Worm (Caenorhabditis elegans) whole organism, L4 larva: ENCODE data around the gene srx-92.
A peak's percentile ranks its signal among the peaks of the same experiment; 100 is the strongest.

Experiments
- F10B5.3 ChIP-seq: sonication (generic microtip); optimal IDR thresholded peaks from 2 replicates; lab custom pipeline; 2016; ENCODE audit warnings: mild to moderate bottlenecking, missing genetic modification characterization, missing compliant biosample characterization
- T20F7.1 ChIP-seq: fragments of 200-800 bp; sonication (Bioruptor generic); optimal IDR thresholded peaks from 2 replicates; lab custom pipeline; 2018; ENCODE audit warnings: mild to moderate bottlenecking, missing genetic modification characterization, missing compliant biosample characterization
- T26A8.4 ChIP-seq: fragments of 200-800 bp; sonication (Bioruptor generic); IDR thresholded peaks from 2 replicates; pipeline ENCODE4 v1.3.6; 2022; ENCODE audit warnings: missing genetic modification characterization, missing compliant biosample characterization
- Y48G9A.11 ChIP-seq: fragments of 200-800 bp; sonication (Bioruptor generic); IDR thresholded peaks from 2 replicates; pipeline ENCODE4 v1.3.6; 2022; ENCODE audit warnings: missing genetic modification reagents, missing genetic modification characterization, missing compliant biosample characterization
- Y5F2A.4 ChIP-seq: fragments of 200-800 bp; sonication (Bioruptor generic); optimal IDR thresholded peaks from 2 replicates; lab custom pipeline; 2018; ENCODE audit warnings: mild to moderate bottlenecking, missing genetic modification characterization, missing compliant biosample characterization
- ceh-20 ChIP-seq: fragments of 200-800 bp; sonication (Bioruptor generic); IDR thresholded peaks from 2 replicates; pipeline ENCODE4 v1.3.6; 2022; ENCODE audit warnings: missing genetic modification reagents, missing genetic modification characterization, missing compliant biosample characterization
- ceh-82 ChIP-seq: sonication (generic microtip); optimal IDR thresholded peaks from 2 replicates; lab custom pipeline; 2017; ENCODE audit warnings: missing biosample characterization, missing genetic modification characterization
- ces-1 ChIP-seq: fragments of 150-350 bp; sonication (generic microtip); optimal IDR thresholded peaks from 4 replicates; lab custom pipeline; 2014; ENCODE audit warnings: missing biosample characterization, missing genetic modification reagents, missing genetic modification characterization
- daf-12 ChIP-seq: fragments of 150-350 bp; optimal IDR thresholded peaks from 2 replicates; lab custom pipeline; 2014; ENCODE audit warnings: missing biosample characterization, missing genetic modification reagents, missing genetic modification characterization
- daf-19 ChIP-seq: fragments of 200-800 bp; sonication (Bioruptor generic); conservative IDR thresholded peaks from 2 replicates; pipeline ENCODE4 v1.3.6; 2022; ENCODE audit warnings: missing genetic modification characterization, missing compliant biosample characterization
- daf-8 ChIP-seq: fragments of 200-800 bp; sonication (Bioruptor generic); IDR thresholded peaks from 2 replicates; pipeline ENCODE4 v1.3.6; 2022; ENCODE audit warnings: missing genetic modification characterization, missing compliant biosample characterization
- hif-1 ChIP-seq, 2 experiments: sonication (generic microtip); optimal IDR thresholded peaks; 2 replicates each; lab custom pipeline; 2016 to 2017; ENCODE audit warnings: missing compliant biosample characterization in 2 of 2, missing genetic modification characterization in 2 of 2, missing genetic modification reagents in 2 of 2, missing genotype in 2 of 2, mild to moderate bottlenecking in 1 of 2
- hlh-30 ChIP-seq: sonication (generic microtip); optimal IDR thresholded peaks from 2 replicates; lab custom pipeline; 2017; ENCODE audit warnings: antibody characterized with exemption, mild to moderate bottlenecking, missing genetic modification characterization, missing compliant biosample characterization; ENCODE audit not compliant: insufficient read depth
- hmg-1.1 ChIP-seq: fragments of 200-800 bp; sonication (Bioruptor generic); IDR thresholded peaks from 2 replicates; pipeline ENCODE4 v1.3.6; 2022; ENCODE audit warnings: missing genetic modification reagents, missing genetic modification characterization, missing compliant biosample characterization
- lir-3 ChIP-seq: sonication (generic microtip); optimal IDR thresholded peaks from 2 replicates; lab custom pipeline; 2016; ENCODE audit warnings: mild to moderate bottlenecking, missing genetic modification characterization, missing compliant biosample characterization
- lsy-2 ChIP-seq, 2 experiments: fragments of 150-350 bp in 1 of 2; sonication (generic microtip) in 1 of 2; optimal IDR thresholded peaks; 2 replicates each; lab custom pipeline; 2014 to 2017; ENCODE audit warnings: missing biosample characterization in 2 of 2, missing genetic modification characterization in 2 of 2
- mes-2 ChIP-seq: sonication (generic microtip); optimal IDR thresholded peaks from 2 replicates; lab custom pipeline; 2016; ENCODE audit warnings: missing genotype, mild to moderate bottlenecking, missing genetic modification characterization, missing compliant biosample characterization; ENCODE audit not compliant: poor library complexity, severe bottlenecking
- nhr-10 ChIP-seq: fragments of 150-350 bp; optimal IDR thresholded peaks from 2 replicates; lab custom pipeline; 2014; ENCODE audit warnings: missing biosample characterization, missing genetic modification characterization
- nhr-102 ChIP-seq: sonication (generic microtip); optimal IDR thresholded peaks from 2 replicates; lab custom pipeline; 2016; ENCODE audit warnings: mild to moderate bottlenecking, missing genetic modification characterization, moderate library complexity, missing compliant biosample characterization
- nhr-111 ChIP-seq: fragments of 200-800 bp; sonication (Bioruptor generic); optimal IDR thresholded peaks from 2 replicates; lab custom pipeline; 2018; ENCODE audit warnings: mild to moderate bottlenecking, missing genetic modification characterization, missing compliant biosample characterization
- nhr-237 ChIP-seq: sonication (generic microtip); optimal IDR thresholded peaks from 2 replicates; lab custom pipeline; 2017; ENCODE audit warnings: missing biosample characterization, missing genetic modification characterization
- nhr-25 ChIP-seq: sonication (generic microtip); optimal IDR thresholded peaks from 2 replicates; lab custom pipeline; 2017; ENCODE audit warnings: missing genetic modification characterization, mild to moderate bottlenecking, missing compliant biosample characterization, antibody characterized with exemption, moderate library complexity, borderline replicate concordance; ENCODE audit not compliant: insufficient read depth
- nhr-28 ChIP-seq: fragments of 150-350 bp; optimal IDR thresholded peaks from 2 replicates; lab custom pipeline; 2014; ENCODE audit warnings: missing biosample characterization, missing genetic modification characterization
- nhr-76 ChIP-seq: fragments of 150-350 bp; optimal IDR thresholded peaks from 2 replicates; lab custom pipeline; 2014; ENCODE audit warnings: missing biosample characterization, missing genetic modification characterization
- set-16 ChIP-seq: fragments of 200-800 bp; sonication (Bioruptor generic); IDR thresholded peaks from 2 replicates; pipeline ENCODE4 v1.3.6; 2022; ENCODE audit warnings: missing genetic modification reagents, missing genetic modification characterization, missing compliant biosample characterization
- skn-1 ChIP-seq: fragments of 150-350 bp; optimal IDR thresholded peaks from 2 replicates; lab custom pipeline; 2014; ENCODE audit warnings: missing biosample characterization, missing genetic modification characterization
- tra-1 ChIP-seq: fragments of 200-800 bp; sonication (Bioruptor generic); IDR thresholded peaks from 2 replicates; pipeline ENCODE4 v1.3.6; 2022; ENCODE audit warnings: missing genetic modification reagents, missing genetic modification characterization, missing compliant biosample characterization
- unc-39 ChIP-seq: sonication (generic microtip); optimal IDR thresholded peaks from 2 replicates; lab custom pipeline; 2017; ENCODE audit warnings: missing biosample characterization, missing genetic modification characterization
- unc-62 ChIP-seq, 3 experiments: fragments of 150-350 bp in 1 of 3; sonication (generic microtip); optimal IDR thresholded peaks in 2 of 3; peaks in 1 of 3; 1 replicate in 1 of 3; 2 replicates in 2 of 3; lab custom pipeline; 2014 to 2017; ENCODE audit warnings: missing biosample characterization in 3 of 3, missing genetic modification characterization in 3 of 3, missing genetic modification reagents in 3 of 3, missing genotype in 1 of 3
- zag-1 ChIP-seq: fragments of 150-350 bp; optimal IDR thresholded peaks from 2 replicates; lab custom pipeline; 2014; ENCODE audit warnings: missing biosample characterization, missing genetic modification characterization
- zfp-2 ChIP-seq: sonication (generic microtip); optimal IDR thresholded peaks from 2 replicates; lab custom pipeline; 2016; ENCODE audit warnings: mild to moderate bottlenecking, missing genetic modification characterization, missing compliant biosample characterization
- zfp-3 ChIP-seq: fragments of 200-800 bp; sonication (Bioruptor generic); conservative IDR thresholded peaks from 2 replicates; pipeline ENCODE4 v1.3.6; 2022; ENCODE audit warnings: missing genetic modification reagents, missing genetic modification characterization, missing compliant biosample characterization
- zip-11 ChIP-seq: fragments of 200-800 bp; sonication (Bioruptor generic); IDR thresholded peaks from 2 replicates; pipeline ENCODE4 v1.3.6; 2022; ENCODE audit warnings: missing genetic modification characterization, missing compliant biosample characterization

Gene srx-92

DNA sequence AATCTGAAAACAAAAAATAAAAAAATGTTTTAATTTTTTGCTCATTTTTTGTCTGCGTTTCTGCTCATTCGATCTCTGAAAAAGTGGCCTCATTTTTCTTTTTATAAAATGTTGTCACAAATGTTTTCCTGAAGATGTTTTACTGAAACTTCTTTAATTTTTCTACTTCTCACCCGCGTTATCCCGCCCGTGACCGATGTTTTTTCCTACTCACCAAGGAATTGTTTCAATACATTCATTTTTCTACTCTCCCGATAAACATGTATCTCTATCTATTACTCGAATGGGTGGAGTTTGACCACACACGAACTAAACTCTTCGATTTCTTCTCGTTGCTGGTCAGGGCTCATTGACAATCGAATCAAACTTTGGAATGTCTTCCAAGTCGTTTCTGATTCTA, 5.7 kb upstream of the srx-92 start, which contains the start of gene F10G2.2:
Gene F10G2.2, plus strand, starts transcription at position 301 of the 400 bp plus-strand sequence.
- TF ChIP-seq daf-12 (no peak), zfp-3 (GFP tag; lab: Robert Waterston, UW) (no peak), ceh-82 (tag; lab: Kevin White, UChicago) (no peak), T26A8.4 (GFP tag; lab: Robert Waterston, UW) (no peak), set-16 (no peak), mes-2 (tag; lab: Kevin White, UChicago) (no peak), tra-1 (GFP tag; lab: Robert Waterston, UW) (no peak), zag-1 (tag; lab: Kevin White, UChicago) (no peak), unc-62 (GFP tag; optimal IDR thresholded peaks at IDR 0.05 in 1 of 2; lab: Kevin White, UChicago) (no peak), unc-62 (tag; optimal IDR thresholded peaks at IDR 0.05; lab: Kevin White, UChicago) (no peak), nhr-237 (tag; lab: Kevin White, UChicago) (no peak), unc-39 (no peak), skn-1 (tag; lab: Kevin White, UChicago) (no peak), hlh-30 (tag; lab: Kevin White, UChicago) (no peak), zip-11 (GFP tag; lab: Robert Waterston, UW) (no peak), ceh-20 (GFP tag; lab: Robert Waterston, UW) (no peak), nhr-25 (no peak), zfp-2 (no peak)

DNA sequence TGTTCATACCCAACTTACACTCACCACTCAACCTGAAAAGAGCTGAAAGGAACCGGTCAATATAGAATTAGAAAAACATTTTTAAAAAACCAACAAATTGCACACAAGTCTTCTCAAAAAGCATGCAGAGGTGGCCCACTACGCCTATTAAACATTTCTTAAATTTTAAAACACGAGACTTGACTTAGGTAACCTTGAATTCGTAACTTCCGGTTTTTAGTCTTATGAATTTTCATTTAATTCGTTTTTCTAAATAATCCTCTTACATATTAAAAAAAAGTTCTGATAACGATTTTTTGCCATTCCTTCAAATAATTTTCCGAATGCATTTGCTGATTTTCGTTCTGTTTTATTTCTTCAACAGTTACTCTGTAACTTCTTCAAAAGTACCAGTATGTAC, 2.9 kb upstream of the srx-92 start, which contains the start of gene clec-7:
Gene clec-7, plus strand, starts transcription at position 301 of the 400 bp plus-strand sequence.
- TF ChIP-seq unc-62 (GFP tag; optimal IDR thresholded peaks at IDR 0.05 in 1 of 2; lab: Kevin White, UChicago) (peak in 1 of 2 experiments; percentile 43), unc-62 (tag; optimal IDR thresholded peaks at IDR 0.05; lab: Kevin White, UChicago) (no peak), nhr-28 (tag; lab: Kevin White, UChicago) (no peak)
- TF ChIP-seq, all 104 proteins: peak for 1

DNA sequence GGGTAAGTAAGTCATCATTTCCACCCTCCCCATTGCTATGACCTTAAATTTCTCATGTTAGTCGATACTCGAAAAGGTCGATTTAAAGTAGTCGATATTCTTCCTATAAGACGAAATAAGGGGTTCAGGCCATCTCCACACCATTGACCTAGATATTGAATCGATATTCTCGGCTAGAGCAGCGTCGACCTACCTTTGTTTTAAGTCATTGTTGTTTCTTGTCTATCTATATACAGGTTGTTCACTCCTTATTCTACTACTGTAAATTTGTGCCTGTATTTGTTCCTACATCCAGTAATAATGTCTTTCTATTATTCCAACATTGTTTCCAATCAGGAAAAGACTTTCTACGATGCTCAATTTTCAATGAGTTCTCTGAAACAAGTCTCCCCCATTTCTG, 1.7 kb upstream of the srx-92 start, which contains the start of gene F10G2.4:
Gene F10G2.4, plus strand, starts transcription at position 301 of the 400 bp plus-strand sequence.
- no peak for TF ChIP-seq daf-8 (GFP tag; lab: Robert Waterston, UW)
- TF ChIP-seq skn-1 (tag; lab: Kevin White, UChicago) = no peak
- TF ChIP-seq Y5F2A.4 (GFP tag; lab: Kevin White, UChicago) = no peak
- TF ChIP-seq lsy-2 (tag; optimal IDR thresholded peaks at IDR 0.05; lab: Kevin White, UChicago) = no peak
- TF ChIP-seq nhr-102 = no peak
- TF ChIP-seq daf-19 = no peak
- no peak for TF ChIP-seq Y48G9A.11
- TF ChIP-seq lir-3 (tag; lab: Kevin White, UChicago) = no peak
- no peak for TF ChIP-seq F10B5.3
- no peak for TF ChIP-seq nhr-111 (GFP tag; lab: Kevin White, UChicago)
- no peak for TF ChIP-seq T20F7.1 (GFP tag; lab: Kevin White, UChicago)
- no peak for TF ChIP-seq zfp-2
- TF ChIP-seq hmg-1.1 (GFP tag; lab: Robert Waterston, UW) = no peak
- TF ChIP-seq ces-1 (GFP tag; lab: Kevin White, UChicago) = no peak
- no peak for TF ChIP-seq nhr-10 (tag; lab: Kevin White, UChicago)

DNA sequence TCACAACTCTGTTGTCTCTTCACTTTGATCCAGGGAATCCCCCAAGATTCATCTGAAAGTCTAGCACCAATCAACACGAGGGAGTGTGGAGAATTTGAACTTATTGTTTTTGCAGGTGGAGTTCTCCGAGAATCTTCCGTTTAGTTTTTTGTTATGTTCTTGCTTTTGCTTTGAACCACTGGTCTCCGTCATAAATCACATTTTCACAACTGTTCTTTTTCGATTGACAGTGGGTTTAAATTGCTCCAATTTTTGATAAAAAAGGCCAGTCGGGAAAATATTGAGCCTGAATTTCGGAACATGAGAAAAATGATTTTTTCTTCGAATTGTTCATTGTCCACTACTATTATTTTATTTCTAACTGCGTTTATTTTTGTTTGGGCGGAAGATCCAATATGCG, 3.3 kb downstream of the srx-92 start, which contains the start of gene F10G2.10:
Gene F10G2.10, plus strand, starts transcription at position 301 of the 400 bp plus-strand sequence.
- peak in 1 of 2 experiments; percentile 39 for TF ChIP-seq unc-62 (GFP tag; optimal IDR thresholded peaks at IDR 0.05 in 1 of 2; lab: Kevin White, UChicago)
- TF ChIP-seq unc-62 (tag; optimal IDR thresholded peaks at IDR 0.05; lab: Kevin White, UChicago) = no peak
- no peak for TF ChIP-seq nhr-76 (tag; lab: Kevin White, UChicago)
- TF ChIP-seq hif-1 (tag; optimal IDR thresholded peaks at IDR 0.05; lab: Kevin White, UChicago) = no peak
